Worm (Caenorhabditis elegans): Measurements from ENCODE around the gene nhr-40.

Gene nhr-40

ce11 chrX:2565308-2565773 is 28.5 kb upstream of the nhr-40 start, which contains the start of gene F52H2.15 (continued):
- TF ChIP-seq efl-3 (GFP tag; optimal IDR thresholded peaks at IDR 0.05) (no peak), unc-62 (GFP tag; optimal IDR thresholded peaks at IDR 0.05) (no peak), C16A3.4 (tag; optimal IDR thresholded peaks at IDR 0.05) (no peak), lin-14 (GFP tag; optimal IDR thresholded peaks at IDR 0.05) (peak; percentile 63), unc-130 (tag; optimal IDR thresholded peaks at IDR 0.05) (no peak), tbx-2 (tag; optimal IDR thresholded peaks at IDR 0.05) (no peak), skn-1 (tag; optimal IDR thresholded peaks at IDR 0.05) (peak; percentile 15), ztf-11 (tag; optimal IDR thresholded peaks at IDR 0.05) (no peak), lsy-2 (tag; optimal IDR thresholded peaks at IDR 0.05) (no peak), hlh-17 (GFP tag; optimal IDR thresholded peaks at IDR 0.05; ENCODE audit: borderline replicate concordance) (no peak), xbp-1 (tag; optimal IDR thresholded peaks at IDR 0.05) (no peak), zag-1 (tag; optimal IDR thresholded peaks at IDR 0.05) (no peak), unc-86 (tag; optimal IDR thresholded peaks at IDR 0.05) (no peak), efl-1 (optimal IDR thresholded peaks at IDR 0.05) (no peak), efl-1 (GFP tag; optimal IDR thresholded peaks at IDR 0.05 in 1 of 2) (no peak), lin-13 (GFP tag; optimal IDR thresholded peaks at IDR 0.05) (no peak), pqm-1 (tag; optimal IDR thresholded peaks at IDR 0.05) (no peak), tlp-1 (tag; optimal IDR thresholded peaks at IDR 0.05) (no peak), blmp-1 (tag; optimal IDR thresholded peaks at IDR 0.05) (peak; percentile 34), hpl-2 (GFP tag; optimal IDR thresholded peaks at IDR 0.05) (no peak), nhr-12 (tag; optimal IDR thresholded peaks at IDR 0.05) (no peak), snpc-4 (tag; optimal IDR thresholded peaks at IDR 0.05) (no peak), lin-39 (tag; optimal IDR thresholded peaks at IDR 0.05) (no peak), zip-4 (GFP tag; optimal IDR thresholded peaks at IDR 0.05) (no peak), nhr-28 (tag; optimal IDR thresholded peaks at IDR 0.05) (no peak), nhr-20 (tag; optimal IDR thresholded peaks at IDR 0.05) (no peak), mab-9 (GFP tag; IDR thresholded peaks at IDR 0.05) (no peak), fos-1 (tag; optimal IDR thresholded peaks at IDR 0.05) (no peak), sox-4 (tag; optimal IDR thresholded peaks at IDR 0.05) (no peak), snu-23 (GFP tag; optimal IDR thresholded peaks at IDR 0.05) (no peak), C34B4.2 (tag; optimal IDR thresholded peaks at IDR 0.05) (no peak), swsn-7 (tag; optimal IDR thresholded peaks at IDR 0.05) (no peak), nhr-47 (tag; optimal IDR thresholded peaks at IDR 0.05) (no peak)

ce11 chrX:2567761-2568160 is 26.0 kb upstream of the nhr-40 start:
- peak; percentile 19 for TF ChIP-seq mep-1 (tag; optimal IDR thresholded peaks at IDR 0.05)
- peak; percentile 26 for TF ChIP-seq nhr-20 (tag; optimal IDR thresholded peaks at IDR 0.05)
- peak; percentile 28 for TF ChIP-seq blmp-1 (tag; optimal IDR thresholded peaks at IDR 0.05)
- no peak for TF ChIP-seq nhr-76 (tag; optimal IDR thresholded peaks at IDR 0.05)
- TF ChIP-seq hlh-4 (tag; optimal IDR thresholded peaks at IDR 0.05), result no peak
- TF ChIP-seq zag-1 (tag; optimal IDR thresholded peaks at IDR 0.05), result no peak
- TF ChIP-seq lin-14 (GFP tag; optimal IDR thresholded peaks at IDR 0.05), result peak; percentile 63
- peak in 5 of 6 experiments; percentile 62 to 93 (median 68) for TF ChIP-seq elt-3 (tag; optimal IDR thresholded peaks at IDR 0.05)
- TF ChIP-seq nhr-19 (GFP tag; conservative IDR thresholded peaks at IDR 0.05), result peak; percentile 53
- peak; percentile 25 for TF ChIP-seq nhr-71 (tag; optimal IDR thresholded peaks at IDR 0.05)
- peak; percentile 30 for TF ChIP-seq snu-23 (GFP tag; optimal IDR thresholded peaks at IDR 0.05)
- TF ChIP-seq nhr-90 (tag; optimal IDR thresholded peaks at IDR 0.05; ENCODE audit: poor library complexity), result no peak
- no peak for TF ChIP-seq nhr-85 (tag)

- TF ChIP-seq efl-3 (GFP tag; optimal IDR thresholded peaks at IDR 0.05) (no peak), nhr-76 (tag; optimal IDR thresholded peaks at IDR 0.05) (no peak), snu-23 (GFP tag; optimal IDR thresholded peaks at IDR 0.05) (peak; percentile 15), nhr-71 (tag; optimal IDR thresholded peaks at IDR 0.05) (peak; percentile 35), lin-14 (GFP tag; optimal IDR thresholded peaks at IDR 0.05) (peak; percentile 60), nhr-20 (tag; optimal IDR thresholded peaks at IDR 0.05) (peak; percentile 62), elt-2 (tag; optimal IDR thresholded peaks at IDR 0.05) (peak; percentile 91), pqm-1 (tag; optimal IDR thresholded peaks at IDR 0.05) (peak; percentile 42), unc-130 (tag; optimal IDR thresholded peaks at IDR 0.05) (peak; percentile 14), nhr-85 (tag) (peak; percentile 48), lin-35 (GFP tag; optimal IDR thresholded peaks at IDR 0.05) (peak in 1 of 2 experiments; percentile 30), C34B4.2 (tag; optimal IDR thresholded peaks at IDR 0.05) (no peak), nhr-90 (tag; optimal IDR thresholded peaks at IDR 0.05; ENCODE audit: poor library complexity) (peak; percentile 18)
Observed at ce11 chrX:2569040-2569439, 24.8 kb upstream of the nhr-40 start.

Data from whole organism, L1 larva.